Worm (Caenorhabditis elegans): ENCODE results near the gene C13E3.1.

ce11 chrX:8869112-8869675 is 23.7 kb upstream of the C13E3.1 start, which contains the start of the genes ubc-22 and ubc-21:
- TF ChIP-seq ZK185.1 (tag; optimal IDR thresholded peaks at IDR 0.05; ENCODE audit: poor library complexity, severe bottlenecking) (no peak), unc-130 (GFP tag; optimal IDR thresholded peaks at IDR 0.05) (no peak), K12H6.12 (tag; optimal IDR thresholded peaks at IDR 0.05) (no peak), hmg-20 (GFP tag; IDR thresholded peaks at IDR 0.05) (no peak)

Measured in whole organism, young adult.